Fruit fly (Drosophila melanogaster): ENCODE results near the gene PolI.

PolI gene

DNA sequence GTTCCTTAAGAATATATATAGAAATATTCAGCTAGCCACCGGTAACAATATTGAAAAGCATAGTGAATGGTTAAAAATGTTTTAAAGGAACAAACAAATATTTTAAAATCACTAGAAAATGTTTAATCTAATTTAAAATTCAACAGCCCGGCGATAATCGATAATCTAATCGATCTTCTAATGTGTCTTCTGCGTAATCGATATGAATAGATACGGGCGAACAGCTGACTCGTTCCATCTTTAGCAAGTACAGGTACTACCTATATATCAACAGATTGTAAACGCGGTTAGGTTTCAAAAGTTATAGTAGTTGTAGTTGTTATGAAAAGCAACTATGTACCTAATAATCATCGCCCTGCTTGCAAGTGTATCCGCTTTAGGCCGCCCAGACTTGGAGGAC is 15.6 kb upstream of the PolI start, which contains the start of gene CG7800 (continued):
- TF ChIP-seq C15 (GFP tag; IDR thresholded peaks at IDR 0.05), result no peak
- no peak for TF ChIP-seq Eip74EF (GFP tag; optimal IDR thresholded peaks at IDR 0.05)
- no peak for TF ChIP-seq fru (optimal IDR thresholded peaks at IDR 0.05)
- TF ChIP-seq trem (tag; optimal IDR thresholded peaks at IDR 0.05), result peak; percentile 30
- TF ChIP-seq zf30C (GFP tag; optimal IDR thresholded peaks at IDR 0.05), result no peak
- no peak for TF ChIP-seq tin (GFP tag; optimal IDR thresholded peaks at IDR 0.05)
- no peak for TF ChIP-seq so (GFP tag; IDR thresholded peaks at IDR 0.05)
- no peak for TF ChIP-seq CG17328 (GFP tag; IDR thresholded peaks at IDR 0.05)
- no peak for TF ChIP-seq CG32772 (GFP tag; IDR thresholded peaks at IDR 0.05)
- TF ChIP-seq CG10543 (GFP tag; optimal IDR thresholded peaks at IDR 0.05), result no peak
- no peak for TF ChIP-seq inv (GFP tag; IDR thresholded peaks at IDR 0.05; ENCODE audit: partially characterized antibody)
- TF ChIP-seq CG3995 (GFP tag; optimal IDR thresholded peaks at IDR 0.05), result no peak
- no peak for TF ChIP-seq chif (GFP tag; optimal IDR thresholded peaks at IDR 0.05)
- TF ChIP-seq CG2116 (GFP tag; optimal IDR thresholded peaks at IDR 0.05), result no peak
- peak; percentile 41 for TF ChIP-seq pzg (GFP tag; optimal IDR thresholded peaks at IDR 0.05)
- TF ChIP-seq Spps (tag; optimal IDR thresholded peaks at IDR 0.05), result no peak
- TF ChIP-seq CG8089 (GFP tag; optimal IDR thresholded peaks at IDR 0.05), result no peak
- no peak for TF ChIP-seq fu2 (GFP tag; optimal IDR thresholded peaks at IDR 0.05)
- no peak for TF ChIP-seq Hr39 (optimal IDR thresholded peaks at IDR 0.05)
- TF ChIP-seq al (GFP tag; IDR thresholded peaks at IDR 0.05), result no peak
- TF ChIP-seq CG13424 (tag; optimal IDR thresholded peaks at IDR 0.05), result no peak
- no peak for TF ChIP-seq Rx (GFP tag; IDR thresholded peaks at IDR 0.05)
- no peak for TF ChIP-seq Ada2b (GFP tag; IDR thresholded peaks at IDR 0.05)
- TF ChIP-seq CG15269 (tag; optimal IDR thresholded peaks at IDR 0.05), result no peak
- TF ChIP-seq kah (GFP tag; optimal IDR thresholded peaks at IDR 0.05), result no peak
- no peak for TF ChIP-seq Chrac-16 (GFP tag; optimal IDR thresholded peaks at IDR 0.05)
- TF ChIP-seq gsb-n (tag; optimal IDR thresholded peaks at IDR 0.05), result no peak
- TF ChIP-seq Side (GFP tag; optimal IDR thresholded peaks at IDR 0.05), result no peak
- peak; percentile 18 for TF ChIP-seq CG14710 (tag; optimal IDR thresholded peaks at IDR 0.05)
- TF ChIP-seq CG14860 (GFP tag; IDR thresholded peaks at IDR 0.05; ENCODE audit: partially characterized antibody), result peak; percentile 37; the same call in 1 of the 3 replicates
- TF ChIP-seq sr (GFP tag; IDR thresholded peaks at IDR 0.05), result no peak
- no peak for TF ChIP-seq crc (GFP tag; optimal IDR thresholded peaks at IDR 0.05)
- TF ChIP-seq corto (GFP tag; optimal IDR thresholded peaks at IDR 0.05), result no peak
- TF ChIP-seq NK7.1 (GFP tag; optimal IDR thresholded peaks at IDR 0.05), result no peak
- no peak for TF ChIP-seq lab (GFP tag; optimal IDR thresholded peaks at IDR 0.05)
- TF ChIP-seq Neu2 (GFP tag; optimal IDR thresholded peaks at IDR 0.05; ENCODE audit: borderline replicate concordance), result no peak
- no peak for TF ChIP-seq CG11085 (GFP tag; IDR thresholded peaks at IDR 0.05)
- no peak for TF ChIP-seq CG6689 (GFP tag; IDR thresholded peaks at IDR 0.05)
- peak; percentile 61 for TF ChIP-seq unc-4 (GFP tag; IDR thresholded peaks at IDR 0.05; ENCODE audit: partially characterized antibody)
- TF ChIP-seq CG6654 (GFP tag; optimal IDR thresholded peaks at IDR 0.05), result no peak
- no peak for TF ChIP-seq CG12299 (tag; optimal IDR thresholded peaks at IDR 0.05)
- TF ChIP-seq phol (tag; optimal IDR thresholded peaks at IDR 0.05), result no peak
- peak; percentile 8 for TF ChIP-seq CG10267 (tag; optimal IDR thresholded peaks at IDR 0.05)
- no peak for TF ChIP-seq h (optimal IDR thresholded peaks at IDR 0.05)
- TF ChIP-seq Elba2 (GFP tag; optimal IDR thresholded peaks at IDR 0.05), result no peak
- TF ChIP-seq CG13296 (GFP tag; optimal IDR thresholded peaks at IDR 0.05), result no peak
- no peak for TF ChIP-seq CG3163 (GFP tag; optimal IDR thresholded peaks at IDR 0.05)
- peak; percentile 63 for TF ChIP-seq stwl (tag; optimal IDR thresholded peaks at IDR 0.05)
- no peak for TF ChIP-seq sisA (GFP tag; IDR thresholded peaks at IDR 0.05)
- no peak for TF ChIP-seq CG7357 (GFP tag; IDR thresholded peaks at IDR 0.05)
- TF ChIP-seq fd102C (GFP tag; optimal IDR thresholded peaks at IDR 0.05), result no peak
- TF ChIP-seq CG4404 (GFP tag; IDR thresholded peaks at IDR 0.05), result no peak
- no peak for TF ChIP-seq Hsf (GFP tag; optimal IDR thresholded peaks at IDR 0.05)
